Worm (Caenorhabditis elegans) whole organism, mixed stage, embryonic: ENCODE results near the gene B0416.5.

Experiments
- M03D4.4 ChIP-seq: sonication (generic microtip); optimal IDR thresholded peaks from 2 replicates; lab custom pipeline; 2017; ENCODE audit warnings: mild to moderate bottlenecking, missing genetic modification characterization, missing compliant biosample characterization
- blmp-1 ChIP-seq: fragments of 150-350 bp; optimal IDR thresholded peaks from 2 replicates; lab custom pipeline; 2014; ENCODE audit warnings: missing biosample characterization, missing genetic modification characterization
- ceh-39 ChIP-seq: fragments of 150-350 bp; optimal IDR thresholded peaks from 2 replicates; lab custom pipeline; 2014; ENCODE audit warnings: missing biosample characterization, missing genetic modification characterization
- ceh-43 ChIP-seq: fragments of 200-800 bp; sonication (Bioruptor generic); optimal IDR thresholded peaks from 2 replicates; lab custom pipeline; 2018; ENCODE audit warnings: mild to moderate bottlenecking, missing genetic modification characterization, moderate library complexity, missing compliant biosample characterization
- ceh-83 ChIP-seq: fragments of 200-800 bp; sonication (Bioruptor generic); optimal IDR thresholded peaks from 2 replicates; lab custom pipeline; 2018; ENCODE audit warnings: mild to moderate bottlenecking, missing genetic modification characterization, missing compliant biosample characterization
- cnd-1 ChIP-seq: fragments of 200-800 bp; sonication (Bioruptor generic); optimal IDR thresholded peaks from 2 replicates; lab custom pipeline; 2018; ENCODE audit warnings: mild to moderate bottlenecking, missing genetic modification characterization, missing compliant biosample characterization
- elt-1 ChIP-seq: sonication (generic microtip); optimal IDR thresholded peaks from 2 replicates; lab custom pipeline; 2017; ENCODE audit warnings: missing genetic modification characterization, mild to moderate bottlenecking, missing compliant biosample characterization, antibody characterized with exemption, moderate library complexity, borderline replicate concordance; ENCODE audit not compliant: insufficient read depth
- elt-3 ChIP-seq: fragments of 150-350 bp; optimal IDR thresholded peaks from 2 replicates; lab custom pipeline; 2014; ENCODE audit warnings: missing biosample characterization, missing genetic modification characterization
- flh-1 ChIP-seq: fragments of 200-800 bp; sonication (Bioruptor generic); optimal IDR thresholded peaks from 2 replicates; lab custom pipeline; 2018; ENCODE audit warnings: mild to moderate bottlenecking, missing genetic modification characterization, moderate library complexity, missing compliant biosample characterization
- ham-2 ChIP-seq: fragments of 200-800 bp; sonication (Bioruptor generic); optimal IDR thresholded peaks from 2 replicates; lab custom pipeline; 2018; ENCODE audit warnings: mild to moderate bottlenecking, missing genetic modification characterization, missing compliant biosample characterization
- hlh-1 ChIP-seq: fragments of 150-350 bp; optimal IDR thresholded peaks from 2 replicates; lab custom pipeline; 2014; ENCODE audit warnings: missing biosample characterization, missing genetic modification reagents, missing genetic modification characterization
- lin-32 ChIP-seq: fragments of 200-800 bp; sonication (Bioruptor generic); optimal IDR thresholded peaks from 2 replicates; lab custom pipeline; 2018; ENCODE audit warnings: mild to moderate bottlenecking, missing genetic modification characterization, missing compliant biosample characterization
- lsy-2 ChIP-seq: fragments of 150-350 bp; optimal IDR thresholded peaks from 2 replicates; lab custom pipeline; 2014; ENCODE audit warnings: missing biosample characterization, missing genetic modification characterization
- mab-5 ChIP-seq: fragments of 150-350 bp; optimal IDR thresholded peaks from 2 replicates; lab custom pipeline; 2014; ENCODE audit warnings: missing biosample characterization, missing genetic modification characterization
- mep-1 ChIP-seq: fragments of 150-350 bp; optimal IDR thresholded peaks from 2 replicates; lab custom pipeline; 2017; ENCODE audit warnings: missing biosample characterization, missing genetic modification reagents, missing genetic modification characterization, inconsistent platforms
- mls-2 ChIP-seq: sonication (generic microtip); optimal IDR thresholded peaks from 2 replicates; lab custom pipeline; 2016; ENCODE audit warnings: mild to moderate bottlenecking, missing genetic modification characterization, moderate library complexity, missing compliant biosample characterization
- nhr-12 ChIP-seq: fragments of 150-350 bp; optimal IDR thresholded peaks from 2 replicates; lab custom pipeline; 2014; ENCODE audit warnings: missing biosample characterization, missing genetic modification characterization
- nhr-2 ChIP-seq: fragments of 150-350 bp; optimal IDR thresholded peaks from 2 replicates; lab custom pipeline; 2014; ENCODE audit warnings: missing biosample characterization, missing genetic modification characterization
- nhr-237 ChIP-seq: fragments of 150-350 bp; optimal IDR thresholded peaks from 2 replicates; lab custom pipeline; 2014; ENCODE audit warnings: missing biosample characterization, missing genetic modification characterization
- nhr-28 ChIP-seq: fragments of 150-350 bp; optimal IDR thresholded peaks from 2 replicates; lab custom pipeline; 2014; ENCODE audit warnings: missing biosample characterization, missing genetic modification characterization
- nhr-76 ChIP-seq: sonication (generic microtip); optimal IDR thresholded peaks from 2 replicates; lab custom pipeline; 2017; ENCODE audit warnings: missing biosample characterization, missing genetic modification characterization
- pha-4 ChIP-seq: fragments of 150-350 bp; optimal IDR thresholded peaks from 2 replicates; lab custom pipeline; 2018; ENCODE audit warnings: missing biosample characterization, missing genetic modification reagents, missing genetic modification characterization
- sem-2 ChIP-seq: fragments of 200-800 bp; sonication (Bioruptor generic); optimal IDR thresholded peaks from 2 replicates; lab custom pipeline; 2018; ENCODE audit warnings: mild to moderate bottlenecking, missing genetic modification characterization, missing compliant biosample characterization
- snpc-4 ChIP-seq: fragments of 150-350 bp; optimal IDR thresholded peaks from 2 replicates; lab custom pipeline; 2014; ENCODE audit warnings: missing biosample characterization, missing genetic modification characterization
- sptf-1 ChIP-seq: sonication (generic microtip); optimal IDR thresholded peaks from 2 replicates; lab custom pipeline; 2017; ENCODE audit warnings: mild to moderate bottlenecking, missing genetic modification characterization, moderate library complexity, missing compliant biosample characterization
- tbx-8 ChIP-seq: fragments of 200-800 bp; sonication (Bioruptor generic); optimal IDR thresholded peaks from 2 replicates; lab custom pipeline; 2018; ENCODE audit warnings: mild to moderate bottlenecking, missing genetic modification characterization, moderate library complexity, missing compliant biosample characterization
- unc-39 ChIP-seq: fragments of 150-350 bp; optimal IDR thresholded peaks from 2 replicates; lab custom pipeline; 2014; ENCODE audit warnings: missing biosample characterization, missing genetic modification characterization
- unc-62 ChIP-seq: fragments of 150-350 bp; optimal IDR thresholded peaks from 2 replicates; lab custom pipeline; 2014; ENCODE audit warnings: missing biosample characterization, missing genetic modification reagents, missing genetic modification characterization
- zip-8 ChIP-seq: fragments of 150-350 bp; optimal IDR thresholded peaks from 2 replicates; lab custom pipeline; 2014; ENCODE audit warnings: missing biosample characterization, missing genetic modification characterization
- ztf-11 ChIP-seq: fragments of 150-350 bp; optimal IDR thresholded peaks from 2 replicates; lab custom pipeline; 2014; ENCODE audit warnings: missing biosample characterization, missing genetic modification characterization

Gene B0416.5

DNA sequence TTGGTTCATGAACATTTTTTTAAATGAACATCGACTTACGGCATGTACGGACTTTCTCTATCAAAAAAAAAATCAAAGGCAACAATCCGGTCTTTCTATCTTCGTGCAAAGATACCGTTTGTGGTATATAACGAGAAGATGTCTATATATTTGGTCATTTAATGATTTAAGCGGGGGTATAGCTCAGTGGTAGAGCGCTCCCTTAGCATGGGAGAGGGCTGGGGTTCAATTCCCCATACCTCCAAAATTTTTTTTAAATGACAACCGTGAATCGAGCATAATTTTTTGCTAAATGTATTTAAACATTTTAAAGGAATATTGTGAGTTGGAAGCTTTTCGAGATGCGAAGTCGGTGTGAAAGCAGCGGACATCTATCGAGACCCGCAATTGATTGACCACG is 32.0 kb downstream of the B0416.5 start:
- TF ChIP-seq blmp-1 (tag; lab: Kevin White, UChicago) (no peak), zip-8 (tag; lab: Kevin White, UChicago) (no peak), mab-5 (tag; lab: Kevin White, UChicago) (no peak), tbx-8 (GFP tag; lab: Kevin White, UChicago) (no peak), mep-1 (tag; lab: Kevin White, UChicago) (no peak), ceh-83 (GFP tag; lab: Kevin White, UChicago) (no peak), nhr-12 (tag; lab: Kevin White, UChicago) (no peak), ceh-39 (tag; lab: Kevin White, UChicago) (no peak), nhr-76 (no peak), M03D4.4 (tag; lab: Kevin White, UChicago) (no peak), nhr-28 (tag; lab: Kevin White, UChicago) (no peak), sptf-1 (tag; lab: Kevin White, UChicago) (no peak), nhr-237 (no peak)

DNA sequence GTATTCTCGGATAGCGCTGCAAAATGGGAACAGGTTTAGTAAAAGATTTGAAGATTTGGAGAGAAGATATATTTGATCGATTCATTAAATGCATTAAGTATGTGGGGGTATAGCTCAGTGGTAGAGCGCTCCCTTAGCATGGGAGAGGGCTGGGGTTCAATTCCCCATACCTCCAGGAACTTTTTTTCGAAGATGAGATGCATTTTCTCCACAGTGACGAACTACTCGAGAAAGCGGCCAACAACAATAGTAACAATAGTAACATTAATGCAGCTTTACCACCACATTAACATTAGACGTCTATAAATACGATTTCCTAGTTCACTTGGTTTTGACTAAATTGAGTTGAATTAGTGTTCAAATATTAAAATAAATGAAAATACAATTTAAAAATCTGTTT is 32.9 kb downstream of the B0416.5 start:
- TF ChIP-seq elt-3 (no peak), nhr-12 (tag; lab: Kevin White, UChicago) (no peak), zip-8 (tag; lab: Kevin White, UChicago) (no peak), nhr-237 (no peak), cnd-1 (tag; lab: Kevin White, UChicago) (no peak), lin-32 (GFP tag; lab: Kevin White, UChicago) (no peak)

DNA sequence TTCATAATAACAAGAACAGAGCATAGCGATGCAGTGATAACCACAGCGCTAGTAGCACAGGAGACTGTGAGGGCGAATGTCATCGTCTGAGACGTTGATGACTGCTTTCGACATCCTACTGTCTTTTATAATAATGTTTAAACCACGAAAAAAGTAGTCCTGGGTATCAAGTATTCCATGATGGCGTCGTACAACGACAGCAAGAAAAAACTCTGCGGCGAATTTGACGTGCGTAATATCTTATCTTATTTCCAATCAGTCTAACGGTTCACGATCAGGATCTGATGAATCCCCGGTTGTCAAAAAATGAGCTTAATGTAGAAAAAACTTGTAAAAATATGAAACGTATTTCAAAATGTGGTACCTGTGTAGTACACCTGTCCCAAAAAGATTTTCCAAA is 36.1 kb downstream of the B0416.5 start, which contains the start of gene col-175:
TSS of gene col-175 (minus strand) at position 101 of the 400 bp plus-strand sequence.
- TF ChIP-seq blmp-1 (tag; lab: Kevin White, UChicago) (no peak), cnd-1 (tag; lab: Kevin White, UChicago) (no peak), ham-2 (GFP tag; lab: Kevin White, UChicago) (no peak), zip-8 (tag; lab: Kevin White, UChicago) (no peak), hlh-1 (tag; lab: Kevin White, UChicago) (no peak), ceh-83 (GFP tag; lab: Kevin White, UChicago) (no peak), sem-2 (no peak), snpc-4 (tag; lab: Kevin White, UChicago) (no peak), ceh-43 (GFP tag; lab: Kevin White, UChicago) (no peak), sptf-1 (tag; lab: Kevin White, UChicago) (no peak), nhr-76 (no peak), pha-4 (tag; lab: Kevin White, UChicago) (no peak), ceh-39 (tag; lab: Kevin White, UChicago) (no peak), unc-39 (no peak)

DNA sequence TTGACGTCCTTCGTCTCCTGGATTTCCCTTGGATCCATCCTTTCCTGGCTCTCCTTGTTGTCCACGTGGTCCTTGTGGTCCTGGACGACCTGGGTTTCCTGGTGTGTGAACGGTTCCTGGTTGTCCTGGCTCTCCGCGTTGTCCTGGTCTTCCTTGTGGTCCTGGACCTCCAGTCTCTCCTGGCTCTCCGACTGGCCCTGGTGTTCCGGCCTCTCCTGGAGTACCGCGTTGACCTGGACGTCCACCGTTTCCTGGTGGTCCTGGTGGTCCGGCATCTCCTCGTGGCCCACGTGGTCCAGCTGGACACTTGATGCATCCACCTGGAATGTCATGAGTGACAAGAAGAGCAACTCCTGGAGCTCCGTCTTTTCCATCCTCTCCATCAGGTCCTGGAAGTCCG is 36.8 kb downstream of the B0416.5 start:
- TF ChIP-seq nhr-12 (tag; lab: Kevin White, UChicago) (no peak), ceh-39 (tag; lab: Kevin White, UChicago) (no peak), ztf-11 (tag; lab: Kevin White, UChicago) (no peak), nhr-28 (tag; lab: Kevin White, UChicago) (no peak), zip-8 (tag; lab: Kevin White, UChicago) (no peak), unc-39 (no peak), mab-5 (tag; lab: Kevin White, UChicago) (no peak), snpc-4 (tag; lab: Kevin White, UChicago) (no peak), nhr-76 (no peak), flh-1 (GFP tag; lab: Kevin White, UChicago) (no peak), blmp-1 (tag; lab: Kevin White, UChicago) (no peak), mep-1 (tag; lab: Kevin White, UChicago) (no peak), cnd-1 (tag; lab: Kevin White, UChicago) (no peak), ceh-83 (GFP tag; lab: Kevin White, UChicago) (no peak), lsy-2 (no peak), unc-62 (no peak), hlh-1 (tag; lab: Kevin White, UChicago) (no peak), nhr-2 (no peak), mls-2 (tag; lab: Kevin White, UChicago) (no peak)

DNA sequence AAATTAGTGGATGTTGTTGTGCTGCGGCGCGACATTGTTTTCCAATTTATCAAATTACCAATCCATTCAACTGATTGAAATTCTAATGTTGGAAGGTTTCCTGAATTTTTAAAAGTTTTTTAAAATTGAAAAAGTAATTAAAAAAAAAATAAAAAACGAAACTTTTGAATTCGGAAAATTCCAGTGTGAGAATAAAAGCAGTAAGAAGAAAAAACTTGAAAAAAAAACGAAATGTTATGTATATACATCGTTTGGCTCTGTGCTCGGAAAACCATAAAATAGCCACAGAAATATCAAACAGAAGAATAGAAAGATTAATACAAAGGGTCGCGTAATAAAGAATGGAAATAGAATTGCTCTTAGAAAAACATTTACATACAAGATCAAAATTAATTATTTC is 38.6 kb downstream of the B0416.5 start, which contains the start of gene vav-1:
TSS of gene vav-1 (minus strand) at position 101 of the 400 bp plus-strand sequence.
- TF ChIP-seq sem-2, result no peak
- TF ChIP-seq elt-1, result no peak
- no peak for TF ChIP-seq mab-5 (tag; lab: Kevin White, UChicago)
- TF ChIP-seq elt-3, result no peak
- TF ChIP-seq ham-2 (GFP tag; lab: Kevin White, UChicago), result no peak
- no peak for TF ChIP-seq unc-62
- no peak for TF ChIP-seq flh-1 (GFP tag; lab: Kevin White, UChicago)
